Worm (Caenorhabditis elegans) whole organism, L1 larva: ENCODE measurements around the gene Y22D7AL.4.

Experiments
- Y116A8C.19 ChIP-seq: sonication (generic microtip); optimal IDR thresholded peaks from 2 replicates; lab custom pipeline; 2016; ENCODE audit warnings: missing compliant biosample characterization, missing genetic modification characterization, borderline replicate concordance
- aly-2 ChIP-seq: fragments of 150-350 bp; optimal IDR thresholded peaks from 2 replicates; lab custom pipeline; 2014; ENCODE audit warnings: missing biosample characterization, missing genetic modification characterization
- ama-1 ChIP-seq: fragments of 150-350 bp; optimal IDR thresholded peaks from 2 replicates; lab custom pipeline; 2014
- ceh-63 ChIP-seq: fragments of 200-800 bp; sonication (Bioruptor generic); optimal IDR thresholded peaks from 2 replicates; lab custom pipeline; 2018; ENCODE audit warnings: mild to moderate bottlenecking, missing genetic modification characterization, missing compliant biosample characterization
- ceh-90 ChIP-seq: sonication (generic microtip); optimal IDR thresholded peaks from 2 replicates; lab custom pipeline; 2016; ENCODE audit warnings: missing genetic modification characterization, missing compliant biosample characterization
- ces-1 ChIP-seq: fragments of 150-350 bp; optimal IDR thresholded peaks from 2 replicates; lab custom pipeline; 2014; ENCODE audit warnings: missing biosample characterization, missing genetic modification reagents, missing genetic modification characterization
- efl-1 ChIP-seq, 4 experiments: fragments of 150-350 bp; optimal IDR thresholded peaks in 3 of 4; peaks in 1 of 4; 1 replicate in 1 of 4; 2 replicates in 3 of 4; lab custom pipeline; 2014; ENCODE audit warnings: missing biosample characterization in 2 of 4, missing genetic modification characterization in 2 of 4, missing genetic modification reagents in 2 of 4
- efl-3 ChIP-seq: fragments of 200-800 bp; sonication (Bioruptor generic); optimal IDR thresholded peaks from 2 replicates; lab custom pipeline; 2018; ENCODE audit warnings: mild to moderate bottlenecking, missing genetic modification characterization, missing compliant biosample characterization
- egl-27 ChIP-seq, 2 experiments: fragments of 150-350 bp in 1 of 2; sonication (generic microtip); optimal IDR thresholded peaks; 3 replicates each; lab custom pipeline; 2017 to 2018; ENCODE audit warnings: missing biosample characterization in 2 of 2, missing genetic modification characterization in 2 of 2, missing genetic modification reagents in 2 of 2
- elt-2 ChIP-seq: sonication (generic microtip); optimal IDR thresholded peaks from 2 replicates; lab custom pipeline; 2016; ENCODE audit warnings: missing genetic modification characterization, mild to moderate bottlenecking, inconsistent platforms, missing compliant biosample characterization, missing genetic modification reagents
- fkh-10 ChIP-seq: sonication (generic microtip); optimal IDR thresholded peaks from 2 replicates; lab custom pipeline; 2017; ENCODE audit warnings: missing biosample characterization, missing genetic modification reagents, missing genetic modification characterization
- irx-1 ChIP-seq: sonication (generic microtip); optimal IDR thresholded peaks from 2 replicates; lab custom pipeline; 2016; ENCODE audit warnings: missing genetic modification characterization, missing compliant biosample characterization
- lin-13 ChIP-seq: fragments of 150-350 bp; optimal IDR thresholded peaks from 2 replicates; lab custom pipeline; 2014; ENCODE audit warnings: missing biosample characterization, missing genetic modification reagents, missing genetic modification characterization
- lin-15B ChIP-seq: fragments of 150-350 bp; sonication (generic microtip); optimal IDR thresholded peaks from 3 replicates; lab custom pipeline; 2014; ENCODE audit warnings: missing biosample characterization, missing genetic modification characterization
- lir-3 ChIP-seq: sonication (generic microtip); optimal IDR thresholded peaks from 2 replicates; lab custom pipeline; 2016; ENCODE audit warnings: mild to moderate bottlenecking, missing genetic modification characterization, moderate library complexity, missing compliant biosample characterization; ENCODE audit not compliant: poor library complexity
- mab-9 ChIP-seq: fragments of 200-800 bp; sonication (Bioruptor generic); IDR thresholded peaks from 2 replicates; pipeline ENCODE4 v1.3.6; 2022; ENCODE audit warnings: missing genetic modification reagents, missing genetic modification characterization, missing compliant biosample characterization
- mef-2 ChIP-seq: fragments of 150-350 bp; optimal IDR thresholded peaks from 2 replicates; lab custom pipeline; 2014; ENCODE audit warnings: missing biosample characterization, missing genetic modification characterization
- nhr-12 ChIP-seq: sonication (generic microtip); optimal IDR thresholded peaks from 2 replicates; lab custom pipeline; 2017; ENCODE audit warnings: missing biosample characterization, missing genetic modification characterization
- nhr-19 ChIP-seq: fragments of 200-800 bp; sonication (Bioruptor generic); conservative IDR thresholded peaks from 2 replicates; pipeline ENCODE4 v1.3.6; 2022; ENCODE audit warnings: missing genetic modification characterization, missing compliant biosample characterization
- nhr-47 ChIP-seq: sonication (generic microtip); optimal IDR thresholded peaks from 2 replicates; lab custom pipeline; 2016; ENCODE audit warnings: mild to moderate bottlenecking, missing genetic modification characterization, moderate library complexity, missing compliant biosample characterization
- nhr-71 ChIP-seq: sonication (generic microtip); optimal IDR thresholded peaks from 2 replicates; lab custom pipeline; 2016; ENCODE audit warnings: mild to moderate bottlenecking, missing genetic modification characterization, moderate library complexity, missing compliant biosample characterization
- nhr-77 ChIP-seq: fragments of 150-350 bp; optimal IDR thresholded peaks from 2 replicates; lab custom pipeline; 2014; ENCODE audit warnings: missing biosample characterization, missing genetic modification characterization
- nhr-84 ChIP-seq: sonication (generic microtip); optimal IDR thresholded peaks from 2 replicates; lab custom pipeline; 2017; ENCODE audit warnings: missing biosample characterization, missing genetic modification characterization
- nhr-85 ChIP-seq: sonication (generic microtip); peaks from one replicate; lab custom pipeline; 2016; ENCODE audit warnings: missing genetic modification characterization, inconsistent platforms, missing compliant biosample characterization
- nhr-90 ChIP-seq: sonication (generic microtip); optimal IDR thresholded peaks from 2 replicates; lab custom pipeline; 2016; ENCODE audit warnings: mild to moderate bottlenecking, missing genetic modification characterization, missing compliant biosample characterization; ENCODE audit not compliant: poor library complexity
- pag-3 ChIP-seq: sonication (generic microtip); optimal IDR thresholded peaks from 2 replicates; lab custom pipeline; 2017; ENCODE audit warnings: missing genetic modification characterization, mild to moderate bottlenecking, missing compliant biosample characterization, antibody characterized with exemption, borderline replicate concordance; ENCODE audit not compliant: insufficient read depth
- pqm-1 ChIP-seq: sonication (generic microtip); optimal IDR thresholded peaks from 3 replicates; lab custom pipeline; 2017; ENCODE audit warnings: missing biosample characterization, missing genetic modification characterization
- rnt-1 ChIP-seq: sonication (generic microtip); optimal IDR thresholded peaks from 2 replicates; lab custom pipeline; 2016; ENCODE audit warnings: mild to moderate bottlenecking, missing genetic modification characterization, moderate library complexity, missing compliant biosample characterization
- unc-130 ChIP-seq: fragments of 150-350 bp; optimal IDR thresholded peaks from 2 replicates; lab custom pipeline; 2017; ENCODE audit warnings: missing biosample characterization, missing genetic modification characterization, inconsistent platforms
- unc-62 ChIP-seq: fragments of 150-350 bp; optimal IDR thresholded peaks from 2 replicates; lab custom pipeline; 2014; ENCODE audit warnings: missing biosample characterization, missing genetic modification reagents, missing genetic modification characterization
- unc-98 ChIP-seq: fragments of 200-800 bp; sonication (Bioruptor generic); IDR thresholded peaks from 2 replicates; pipeline ENCODE4 v1.3.6; 2022; ENCODE audit warnings: missing genetic modification characterization, missing compliant biosample characterization
- vab-15 ChIP-seq: sonication (generic microtip); optimal IDR thresholded peaks from 2 replicates; lab custom pipeline; 2017; ENCODE audit warnings: missing genotype, mild to moderate bottlenecking, missing genetic modification characterization, missing compliant biosample characterization

Y22D7AL.4 gene

DNA sequence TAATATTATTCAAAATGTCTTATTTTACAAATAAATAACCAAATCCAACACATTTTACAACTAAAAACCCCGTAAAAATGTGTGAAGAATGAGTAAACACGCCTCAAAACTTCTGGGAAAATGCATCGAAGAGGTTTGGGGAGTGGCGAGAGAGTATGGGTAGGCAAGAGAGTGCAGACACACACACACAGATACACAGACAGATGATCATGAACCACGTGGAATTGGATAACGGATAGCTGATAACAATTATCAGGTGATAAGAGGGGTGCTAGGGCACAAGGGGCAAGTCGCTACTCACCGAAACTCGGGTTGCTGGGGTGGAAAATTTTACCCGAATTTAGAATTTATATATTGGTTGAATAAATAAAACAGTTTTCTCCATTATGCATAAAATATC is 55.8 kb downstream of the Y22D7AL.4 start (continued):
- TF ChIP-seq aly-2: no peak
- no peak for TF ChIP-seq vab-15 (tag; lab: Kevin White, UChicago)
- TF ChIP-seq lin-15B: no peak
- TF ChIP-seq elt-2: peak; percentile 61
- no peak for TF ChIP-seq fkh-10 (GFP tag; lab: Kevin White, UChicago)
- no peak for TF ChIP-seq nhr-12
- TF ChIP-seq ama-1 (lab: Kevin White, UChicago): no peak
- no peak for TF ChIP-seq unc-62 (GFP tag; lab: Kevin White, UChicago)
- TF ChIP-seq irx-1 (tag; lab: Kevin White, UChicago): no peak
- TF ChIP-seq ces-1 (GFP tag; lab: Kevin White, UChicago): no peak
- TF ChIP-seq nhr-71: peak; percentile 85
- no peak for TF ChIP-seq unc-98 (GFP tag; lab: Robert Waterston, UW)
- no peak for TF ChIP-seq ceh-63 (GFP tag; lab: Kevin White, UChicago)
- TF ChIP-seq Y116A8C.19 (tag; lab: Kevin White, UChicago): no peak
- no peak for TF ChIP-seq nhr-47 (tag; lab: Kevin White, UChicago)
- no peak for TF ChIP-seq mef-2 (tag; lab: Kevin White, UChicago)
- peak; percentile 24 for TF ChIP-seq nhr-77
- TF ChIP-seq lir-3 (tag; lab: Kevin White, UChicago): peak; percentile 20
- peak; percentile 64 for TF ChIP-seq nhr-85
- TF ChIP-seq lin-13 (GFP tag; lab: Kevin White, UChicago): peak; percentile 49
- peak; percentile 54 for TF ChIP-seq nhr-90 (tag; lab: Kevin White, UChicago)
- no peak for TF ChIP-seq pqm-1 (tag; lab: Kevin White, UChicago)
- no peak for TF ChIP-seq egl-27 (tag; optimal IDR thresholded peaks at IDR 0.05; lab: Kevin White, UChicago)
- TF ChIP-seq nhr-84: no peak
- TF ChIP-seq pag-3: no peak
- 0 out of 2 replicates have a peak, but pooled peaks have one; percentile 16 for TF ChIP-seq mab-9 (GFP tag; lab: Robert Waterston, UW)
- no peak for TF ChIP-seq efl-3 (GFP tag; lab: Kevin White, UChicago)
- TF ChIP-seq efl-1 (optimal IDR thresholded peaks at IDR 0.05; lab: Kevin White, UChicago): peak; percentile 25 to 46
- TF ChIP-seq efl-1 (GFP tag; optimal IDR thresholded peaks at IDR 0.05 in 1 of 2; lab: Kevin White, UChicago): peak in 1 of 2 experiments; percentile 78
- peak; percentile 66 for TF ChIP-seq nhr-19
- peak; percentile 80 for TF ChIP-seq rnt-1
- TF ChIP-seq unc-130: peak; percentile 80
- no peak for TF ChIP-seq ceh-90 (tag; lab: Kevin White, UChicago)
